Worm (Caenorhabditis elegans) whole organism, late embryonic: Measurements from ENCODE around the gene crb-1.

ENCODE experiments used
- C38D4.7 ChIP-seq: fragments of 200-800 bp; sonication (Bioruptor generic); optimal IDR thresholded peaks from 2 replicates; lab custom pipeline; 2018; ENCODE audit warnings: mild to moderate bottlenecking, missing genetic modification characterization, moderate library complexity, missing compliant biosample characterization
- F13H6.1 ChIP-seq: sonication (generic microtip); optimal IDR thresholded peaks from 2 replicates; lab custom pipeline; 2016; ENCODE audit warnings: missing genetic modification characterization, missing compliant biosample characterization
- K02D7.2 ChIP-seq: sonication (generic microtip); optimal IDR thresholded peaks from 2 replicates; lab custom pipeline; 2017; ENCODE audit warnings: mild to moderate bottlenecking, missing genetic modification characterization, missing compliant biosample characterization
- Y22D7AL.16 ChIP-seq: sonication (generic microtip); optimal IDR thresholded peaks from 2 replicates; lab custom pipeline; 2016; ENCODE audit warnings: missing genetic modification characterization, missing compliant biosample characterization
- ceh-22 ChIP-seq: sonication (generic microtip); optimal IDR thresholded peaks from 2 replicates; lab custom pipeline; 2017; ENCODE audit warnings: missing biosample characterization, missing genetic modification characterization
- ceh-48 ChIP-seq: sonication (generic microtip); optimal IDR thresholded peaks from 2 replicates; lab custom pipeline; 2016; ENCODE audit warnings: missing genetic modification characterization, inconsistent platforms, missing compliant biosample characterization
- ceh-6 ChIP-seq: fragments of 200-800 bp; sonication (Bioruptor generic); optimal IDR thresholded peaks from 2 replicates; lab custom pipeline; 2018; ENCODE audit warnings: mild to moderate bottlenecking, missing genetic modification characterization, missing compliant biosample characterization
- dmd-4 ChIP-seq: sonication (generic microtip); optimal IDR thresholded peaks from 2 replicates; lab custom pipeline; 2016; ENCODE audit warnings: borderline replicate concordance, missing genetic modification characterization, missing compliant biosample characterization
- elt-4 ChIP-seq: sonication (generic microtip); optimal IDR thresholded peaks from 2 replicates; lab custom pipeline; 2016; ENCODE audit warnings: missing genetic modification characterization, missing compliant biosample characterization
- eyg-1 ChIP-seq: sonication (generic microtip); optimal IDR thresholded peaks from 2 replicates; lab custom pipeline; 2016; ENCODE audit warnings: missing genotype, missing genetic modification characterization, missing compliant biosample characterization
- fkh-6 ChIP-seq: sonication (generic microtip); optimal IDR thresholded peaks from 2 replicates; lab custom pipeline; 2016; ENCODE audit warnings: missing genetic modification characterization, missing compliant biosample characterization
- mec-3 ChIP-seq: sonication (generic microtip); optimal IDR thresholded peaks from 2 replicates; lab custom pipeline; 2016; ENCODE audit warnings: borderline replicate concordance, missing genetic modification characterization, missing compliant biosample characterization
- nfya-1 ChIP-seq: sonication (generic microtip); optimal IDR thresholded peaks from 2 replicates; lab custom pipeline; 2017; ENCODE audit warnings: missing genetic modification characterization, mild to moderate bottlenecking, missing compliant biosample characterization, antibody characterized with exemption, moderate library complexity
- nhr-11 ChIP-seq: fragments of 150-350 bp; optimal IDR thresholded peaks from 2 replicates; lab custom pipeline; 2014; ENCODE audit warnings: missing biosample characterization, missing genetic modification characterization
- nhr-232 ChIP-seq: sonication (generic microtip); optimal IDR thresholded peaks from 2 replicates; lab custom pipeline; 2016; ENCODE audit warnings: missing genetic modification characterization, missing compliant biosample characterization
- odd-2 ChIP-seq: sonication (generic microtip); optimal IDR thresholded peaks from 2 replicates; lab custom pipeline; 2017; ENCODE audit warnings: antibody characterized with exemption, mild to moderate bottlenecking, missing genetic modification characterization, missing compliant biosample characterization
- pag-3 ChIP-seq: sonication (generic microtip); optimal IDR thresholded peaks from 2 replicates; lab custom pipeline; 2016; ENCODE audit warnings: missing compliant biosample characterization, missing genetic modification characterization, borderline replicate concordance
- pha-2 ChIP-seq: sonication (generic microtip); optimal IDR thresholded peaks from 2 replicates; lab custom pipeline; 2017; ENCODE audit warnings: mild to moderate bottlenecking, missing genetic modification characterization, missing compliant biosample characterization
- pqm-1 ChIP-seq: sonication (generic microtip); optimal IDR thresholded peaks from 2 replicates; lab custom pipeline; 2016; ENCODE audit warnings: missing genetic modification characterization, missing compliant biosample characterization
- tbx-2 ChIP-seq: sonication (generic microtip); optimal IDR thresholded peaks from 2 replicates; lab custom pipeline; 2016; ENCODE audit warnings: missing genetic modification characterization, missing compliant biosample characterization
- unc-42 ChIP-seq: sonication (generic microtip); optimal IDR thresholded peaks from 2 replicates; lab custom pipeline; 2016; ENCODE audit warnings: missing genotype, missing genetic modification characterization, missing compliant biosample characterization

The crb-1 gene

DNA sequence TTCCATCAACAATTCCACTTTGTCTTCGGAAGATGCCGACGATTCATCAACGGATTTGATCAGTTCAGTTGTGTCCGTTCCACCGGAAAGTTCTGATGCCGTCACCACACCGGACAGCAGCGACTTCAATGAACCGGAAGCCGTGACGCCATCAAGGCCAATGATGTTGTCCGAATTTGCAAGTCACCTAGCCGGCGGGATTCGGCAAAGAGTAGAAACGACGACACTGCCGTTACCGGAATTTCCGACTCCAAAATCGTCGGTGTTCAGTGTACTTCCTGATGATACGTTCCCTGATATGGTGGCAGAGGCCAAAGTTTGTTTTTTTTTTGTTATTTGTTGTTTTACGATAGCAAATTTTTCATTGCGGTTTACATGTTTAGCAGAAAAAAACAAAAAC is 50.3 kb downstream of the crb-1 start:
- TF ChIP-seq ceh-48 (tag; lab: Kevin White, UChicago) (no peak), pha-2 (tag; lab: Kevin White, UChicago) (no peak), fkh-6 (no peak), ceh-6 (GFP tag; lab: Kevin White, UChicago) (no peak), odd-2 (no peak), C38D4.7 (GFP tag; lab: Kevin White, UChicago) (no peak), F13H6.1 (tag; lab: Kevin White, UChicago) (no peak), Y22D7AL.16 (no peak), mec-3 (tag; lab: Kevin White, UChicago) (no peak), nhr-232 (no peak), nhr-11 (tag; lab: Kevin White, UChicago) (no peak), K02D7.2 (no peak)

DNA sequence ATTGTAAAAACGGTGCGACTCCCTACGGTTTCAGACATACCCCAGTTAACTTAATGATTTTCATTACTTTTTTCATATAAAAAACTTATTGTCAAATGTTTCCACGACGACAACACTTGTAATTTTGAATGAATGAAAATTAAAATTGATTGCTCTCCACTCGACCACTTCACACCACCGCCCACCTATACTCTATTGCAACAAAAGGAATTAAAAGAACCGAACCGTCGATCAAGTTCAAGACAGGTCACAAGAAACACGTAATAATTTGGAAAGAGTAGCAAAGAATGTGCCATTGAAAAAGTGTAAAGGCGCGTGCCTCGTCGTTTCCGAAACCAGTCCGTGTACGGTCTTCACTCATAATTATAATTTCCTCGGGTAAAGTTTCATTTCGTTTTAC is 51.3 kb downstream of the crb-1 start, which contains the start of gene F10D7.11:
Gene F10D7.11 (plus strand): TSS at position 301 of the 400 bp plus-strand sequence.
- no peak for TF ChIP-seq ceh-22 (tag; lab: Kevin White, UChicago)
- no peak for TF ChIP-seq nfya-1
- no peak for TF ChIP-seq tbx-2
- TF ChIP-seq pqm-1 (tag; lab: Kevin White, UChicago): no peak

DNA sequence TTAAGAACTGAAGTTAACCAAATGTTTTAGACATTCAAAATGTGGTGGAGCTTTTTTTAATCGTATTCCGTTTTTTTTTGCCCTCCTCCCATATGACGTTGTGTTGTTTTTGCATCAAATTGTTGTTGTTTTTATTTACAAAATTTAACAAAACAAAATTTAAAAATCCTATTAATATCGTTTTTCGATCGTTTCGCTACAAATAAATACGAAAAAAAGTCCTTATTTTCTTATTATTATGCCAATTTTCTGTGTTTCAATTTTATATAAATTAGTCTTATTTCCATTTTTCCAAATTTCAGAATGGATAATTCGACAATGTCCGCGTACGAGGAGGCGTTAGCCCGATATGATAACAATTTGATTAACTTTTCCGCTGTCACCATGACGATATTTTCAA is 54.4 kb downstream of the crb-1 start, which contains the start of gene npr-36:
Gene npr-36 (plus strand): TSS at position 301 of the 400 bp plus-strand sequence.
- no peak for TF ChIP-seq pag-3 (tag; lab: Kevin White, UChicago)
- no peak for TF ChIP-seq eyg-1 (tag; lab: Kevin White, UChicago)

DNA sequence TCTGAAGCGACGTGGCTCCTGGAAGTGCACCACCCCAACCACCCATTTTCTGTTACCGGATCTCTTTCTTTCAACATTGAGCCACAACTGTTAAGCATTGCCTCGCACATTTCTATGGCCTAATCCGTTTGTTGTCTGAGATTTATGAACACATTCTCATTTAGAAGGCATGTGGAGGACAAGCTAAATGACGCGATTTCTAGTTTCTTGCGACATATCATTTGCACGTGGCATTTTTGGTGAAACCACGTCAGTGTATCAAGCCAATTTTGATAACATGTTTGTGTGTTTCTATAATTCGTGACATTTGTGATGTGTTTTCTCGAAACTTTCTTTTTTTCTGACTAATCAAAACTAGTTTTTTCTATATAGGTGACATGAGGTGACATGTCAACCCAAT is 57.1 kb downstream of the crb-1 start:
- TF ChIP-seq unc-42 (tag; lab: Kevin White, UChicago): no peak

DNA sequence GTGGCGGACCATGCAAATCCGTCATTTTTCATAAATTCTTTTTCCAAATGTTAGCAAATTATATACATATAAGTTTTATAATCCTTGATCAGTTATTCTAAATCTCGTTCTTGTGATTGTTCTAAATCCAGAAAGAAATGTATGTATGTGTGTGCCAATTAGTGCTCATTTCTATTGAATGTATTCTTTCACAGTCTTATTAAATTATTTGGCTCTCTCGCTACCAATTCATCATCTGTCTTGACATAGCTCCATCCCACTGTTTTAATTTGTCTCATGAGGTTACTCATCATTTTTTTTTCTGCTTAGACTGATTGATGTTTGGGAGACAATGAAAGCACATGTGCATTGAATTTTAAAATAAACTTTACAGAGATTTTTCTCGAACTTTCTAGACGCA is 58.4 kb downstream of the crb-1 start:
- TF ChIP-seq F13H6.1 (tag; lab: Kevin White, UChicago): no peak
- TF ChIP-seq elt-4 (tag; lab: Kevin White, UChicago): no peak
- no peak for TF ChIP-seq dmd-4 (tag; lab: Kevin White, UChicago)
